Fruit fly (Drosophila melanogaster) whole organism, embryonic: ENCODE data around the gene LPCAT.
A peak's percentile ranks its signal among the peaks of the same experiment; 100 is the strongest.

Experiments used
- Atf6 ChIP-seq: fragments of 200-800 bp; sonication (Bioruptor generic); IDR thresholded peaks from 2 replicates; pipeline ENCODE4 v1.3.6; 2022; ENCODE audit warnings: missing biosample characterization, missing genetic modification characterization
- Bgb ChIP-seq: fragments of 200-800 bp; sonication (Bioruptor generic); IDR thresholded peaks from 2 replicates; pipeline ENCODE4 v1.3.6; 2022; ENCODE audit warnings: missing biosample characterization, missing genetic modification characterization; ENCODE audit not compliant: partially characterized antibody
- CG10321 ChIP-seq: fragments of 200-800 bp; sonication (Bioruptor generic); IDR thresholded peaks from 2 replicates; pipeline ENCODE4 v1.3.6; 2022; ENCODE audit warnings: missing biosample characterization, missing genetic modification characterization
- CG13296 ChIP-seq: fragments of 200-800 bp; sonication (Bioruptor generic); optimal IDR thresholded peaks from 3 replicates; lab custom pipeline; 2018; ENCODE audit warnings: missing biosample characterization, mild to moderate bottlenecking, missing genetic modification characterization
- CG14014 ChIP-seq: fragments of 200-800 bp; sonication (Bioruptor generic); IDR thresholded peaks from 2 replicates; pipeline ENCODE4 v1.3.6; 2022; ENCODE audit warnings: missing biosample characterization, missing genetic modification characterization
- CG15696 ChIP-seq: fragments of 200-800 bp; sonication (Bioruptor generic); optimal IDR thresholded peaks from 2 replicates; lab custom pipeline; 2019; ENCODE audit warnings: missing biosample characterization, mild to moderate bottlenecking, missing genetic modification characterization, moderate library complexity
- CG16779 ChIP-seq: fragments of 200-800 bp; sonication (Bioruptor generic); IDR thresholded peaks from 2 replicates; pipeline ENCODE4 v1.3.6; 2022; ENCODE audit warnings: missing biosample characterization, missing genetic modification characterization
- CG16813 ChIP-seq: fragments of 200-800 bp; sonication (Bioruptor generic); IDR thresholded peaks from 3 replicates; pipeline ENCODE4 v1.3.6; 2022; ENCODE audit warnings: missing biosample characterization, missing genetic modification characterization; ENCODE audit not compliant: partially characterized antibody
- CG17568 ChIP-seq: fragments of 200-800 bp; sonication (Bioruptor generic); optimal IDR thresholded peaks from 2 replicates; lab custom pipeline; 2018; ENCODE audit warnings: missing biosample characterization, mild to moderate bottlenecking, missing genetic modification characterization, moderate library complexity
- CG17802 ChIP-seq: fragments of 200-800 bp; sonication (Bioruptor generic); optimal IDR thresholded peaks from 2 replicates; lab custom pipeline; 2018; ENCODE audit warnings: missing biosample characterization, mild to moderate bottlenecking, missing genetic modification characterization, moderate library complexity
- CG17829 ChIP-seq: fragments of 200-800 bp; optimal IDR thresholded peaks from 2 replicates; lab custom pipeline; 2019; ENCODE audit warnings: missing biosample characterization, mild to moderate bottlenecking, missing genetic modification characterization, moderate library complexity
- CG2120 ChIP-seq: fragments of 200-800 bp; sonication (Bioruptor generic); optimal IDR thresholded peaks from 3 replicates; lab custom pipeline; 2016; ENCODE audit warnings: missing biosample characterization, missing genetic modification characterization
- CG2129 ChIP-seq: fragments of 200-800 bp; sonication (Bioruptor generic); IDR thresholded peaks from 2 replicates; pipeline ENCODE4 v1.3.6; 2022; ENCODE audit warnings: missing biosample characterization, missing genetic modification characterization; ENCODE audit not compliant: partially characterized antibody
- CG30020 ChIP-seq: fragments of 200-800 bp; optimal IDR thresholded peaks from 2 replicates; lab custom pipeline; 2019; ENCODE audit warnings: missing biosample characterization, mild to moderate bottlenecking, missing genetic modification characterization, moderate library complexity
- CG3163 ChIP-seq: fragments of 200-800 bp; sonication (Bioruptor generic); optimal IDR thresholded peaks from 3 replicates; lab custom pipeline; 2016; ENCODE audit warnings: missing biosample characterization, missing genetic modification characterization
- CG34224 ChIP-seq: fragments of 200-800 bp; sonication (Bioruptor generic); IDR thresholded peaks from 3 replicates; pipeline ENCODE4 v1.3.6; 2022; ENCODE audit warnings: missing biosample characterization, missing genetic modification characterization; ENCODE audit not compliant: partially characterized antibody
- CG4404 ChIP-seq: fragments of 200-800 bp; sonication (Bioruptor generic); IDR thresholded peaks from 2 replicates; pipeline ENCODE4 v1.3.6; 2022; ENCODE audit warnings: missing biosample characterization, missing genetic modification characterization
- CG5180 ChIP-seq: fragments of 200-800 bp; sonication (Bioruptor generic); optimal IDR thresholded peaks from 3 replicates; lab custom pipeline; 2017; ENCODE audit warnings: missing biosample characterization, missing genetic modification characterization, mild to moderate bottlenecking, moderate library complexity, missing genetic modification reagents
- CG6175 ChIP-seq: fragments of 200-800 bp; sonication (Bioruptor generic); IDR thresholded peaks from 3 replicates; pipeline ENCODE4 v1.3.6; 2022; ENCODE audit warnings: missing biosample characterization, missing genetic modification characterization
- CG7745 ChIP-seq: fragments of 200-800 bp; sonication (Bioruptor generic); optimal IDR thresholded peaks from 2 replicates; lab custom pipeline; 2018; ENCODE audit warnings: missing biosample characterization, mild to moderate bottlenecking, missing genetic modification characterization, moderate library complexity
- CG8924 ChIP-seq: fragments of 200-800 bp; optimal IDR thresholded peaks from 3 replicates; lab custom pipeline; 2019; ENCODE audit warnings: missing biosample characterization, mild to moderate bottlenecking, missing genetic modification characterization, moderate library complexity
- CG8944 ChIP-seq: fragments of 200-800 bp; sonication (Bioruptor generic); optimal IDR thresholded peaks from 3 replicates; lab custom pipeline; 2016; ENCODE audit warnings: missing biosample characterization, missing genetic modification characterization
- CG9437 ChIP-seq: fragments of 200-800 bp; sonication (Bioruptor generic); optimal IDR thresholded peaks from 2 replicates; lab custom pipeline; 2018; ENCODE audit warnings: missing biosample characterization, mild to moderate bottlenecking, missing genetic modification characterization
- Dfd ChIP-seq, 2 experiments: fragments of >200 bp; optimal IDR thresholded peaks; 2 replicates each; lab custom pipeline; 2017; ENCODE audit warnings: missing biosample characterization in 2 of 2, missing genetic modification characterization in 2 of 2
- Kr ChIP-seq: fragments of 200-800 bp; sonication (Bioruptor generic); optimal IDR thresholded peaks from 2 replicates; lab custom pipeline; 2017; ENCODE audit warnings: missing biosample characterization, mild to moderate bottlenecking, missing genetic modification characterization
- Lpt ChIP-seq: fragments of >200 bp; optimal IDR thresholded peaks from 2 replicates; lab custom pipeline; 2018; ENCODE audit warnings: missing biosample characterization, missing genetic modification characterization
- MESR4 ChIP-seq: fragments of 200-800 bp; sonication (Bioruptor generic); optimal IDR thresholded peaks from 2 replicates; lab custom pipeline; 2018; ENCODE audit warnings: missing biosample characterization, mild to moderate bottlenecking, missing genetic modification characterization, moderate library complexity
- Mad ChIP-seq: fragments of 200-800 bp; sonication (Bioruptor generic); optimal IDR thresholded peaks from 2 replicates; lab custom pipeline; 2016; ENCODE audit warnings: missing biosample characterization, missing genetic modification characterization
- Mes4 ChIP-seq: fragments of 200-800 bp; sonication (Bioruptor generic); optimal IDR thresholded peaks from 2 replicates; lab custom pipeline; 2016; ENCODE audit warnings: missing biosample characterization, missing genetic modification characterization
- Optix ChIP-seq: fragments of 200-800 bp; sonication (Bioruptor generic); IDR thresholded peaks from 3 replicates; pipeline ENCODE4 v1.3.6; 2022; ENCODE audit warnings: missing biosample characterization, missing genetic modification characterization
- PHDP ChIP-seq: fragments of 200-800 bp; sonication (Bioruptor generic); optimal IDR thresholded peaks from 3 replicates; lab custom pipeline; 2018; ENCODE audit warnings: missing biosample characterization, mild to moderate bottlenecking, missing genetic modification characterization, moderate library complexity
- Poxn ChIP-seq: fragments of 200-800 bp; sonication (Bioruptor generic); IDR thresholded peaks from 2 replicates; pipeline ENCODE4 v1.3.6; 2022; ENCODE audit warnings: missing biosample characterization, missing genetic modification characterization
- Stat92E ChIP-seq, 3 experiments: fragments of >200 bp in 2 of 3; fragments of 200-800 bp in 1 of 3; sonication (Bioruptor generic) in 1 of 3; optimal IDR thresholded peaks; 2 replicates each; lab custom pipeline; 2017 to 2019; ENCODE audit warnings: missing biosample characterization in 3 of 3, missing genetic modification characterization in 3 of 3, mild to moderate bottlenecking in 1 of 3, moderate library complexity in 1 of 3
- chinmo ChIP-seq: fragments of 200-800 bp; sonication (Bioruptor generic); IDR thresholded peaks from 4 replicates; pipeline ENCODE4 v1.3.6; 2022; ENCODE audit warnings: missing biosample characterization, missing genetic modification characterization; ENCODE audit not compliant: partially characterized antibody
- croc ChIP-seq: fragments of 200-800 bp; sonication (Bioruptor generic); conservative IDR thresholded peaks from 3 replicates; pipeline ENCODE4 v1.3.6; 2022; ENCODE audit warnings: missing biosample characterization, missing genetic modification characterization
- dimm ChIP-seq: fragments of 200-800 bp; sonication (Bioruptor generic); IDR thresholded peaks from 2 replicates; pipeline ENCODE4 v1.3.6; 2022; ENCODE audit warnings: missing biosample characterization, missing genetic modification characterization
- dysf ChIP-seq: fragments of 200-800 bp; sonication (Bioruptor generic); IDR thresholded peaks from 3 replicates; pipeline ENCODE4 v1.3.6; 2022; ENCODE audit warnings: missing biosample characterization, missing genetic modification characterization
- fd3F ChIP-seq: fragments of 200-800 bp; sonication (Bioruptor generic); optimal IDR thresholded peaks from 2 replicates; lab custom pipeline; 2018; ENCODE audit warnings: missing biosample characterization, mild to moderate bottlenecking, missing genetic modification characterization, moderate library complexity
- gfzf ChIP-seq: fragments of 200-800 bp; sonication (Bioruptor generic); optimal IDR thresholded peaks from 2 replicates; lab custom pipeline; 2016; ENCODE audit warnings: missing biosample characterization, mild to moderate bottlenecking, missing genetic modification characterization, moderate library complexity
- gsb-n ChIP-seq: fragments of 200-800 bp; sonication (Bioruptor generic); optimal IDR thresholded peaks from 3 replicates; lab custom pipeline; 2018; ENCODE audit warnings: missing biosample characterization, mild to moderate bottlenecking, missing genetic modification characterization
- hbn ChIP-seq: fragments of 200-800 bp; sonication (Bioruptor generic); IDR thresholded peaks from 2 replicates; pipeline ENCODE4 v1.3.6; 2022; ENCODE audit warnings: missing biosample characterization, missing genetic modification characterization; ENCODE audit not compliant: partially characterized antibody
- nmo ChIP-seq: fragments of 200-800 bp; sonication (Bioruptor generic); optimal IDR thresholded peaks from 2 replicates; lab custom pipeline; 2018; ENCODE audit warnings: missing biosample characterization, mild to moderate bottlenecking, missing genetic modification characterization, moderate library complexity
- pan ChIP-seq, 4 experiments: fragments of >200 bp in 3 of 4; fragments of 200-800 bp in 1 of 4; sonication (Bioruptor generic) in 1 of 4; optimal IDR thresholded peaks in 3 of 4; IDR thresholded peaks in 1 of 4; 2 replicates each; pipeline versions ENCODE4 v1.3.6 to Lab custom; 2017 to 2022; ENCODE audit warnings: missing biosample characterization in 2 of 4, missing genetic modification characterization in 2 of 4, mixed read lengths in 1 of 4
- pb ChIP-seq: fragments of 200-800 bp; sonication (Bioruptor generic); optimal IDR thresholded peaks from 3 replicates; lab custom pipeline; 2016; ENCODE audit warnings: missing biosample characterization, missing genetic modification characterization
- scrt ChIP-seq: fragments of 200-800 bp; sonication (Bioruptor generic); optimal IDR thresholded peaks from 2 replicates; lab custom pipeline; 2018; ENCODE audit warnings: missing biosample characterization, mild to moderate bottlenecking, missing genetic modification characterization, moderate library complexity
- sima ChIP-seq: fragments of 200-800 bp; sonication (Bioruptor generic); optimal IDR thresholded peaks from 2 replicates; lab custom pipeline; 2016; ENCODE audit warnings: missing biosample characterization, missing genetic modification characterization
- ssp ChIP-seq: fragments of 200-800 bp; sonication (Bioruptor generic); IDR thresholded peaks from 2 replicates; pipeline ENCODE4 v1.3.6; 2022; ENCODE audit warnings: missing biosample characterization, missing genetic modification characterization
- tio ChIP-seq: fragments of 200-800 bp; sonication (Bioruptor generic); optimal IDR thresholded peaks from 2 replicates; lab custom pipeline; 2017; ENCODE audit warnings: missing biosample characterization, missing genetic modification characterization, inconsistent platforms
- zf30C ChIP-seq: fragments of 200-800 bp; sonication (Bioruptor generic); optimal IDR thresholded peaks from 3 replicates; lab custom pipeline; 2018; ENCODE audit warnings: missing biosample characterization, mild to moderate bottlenecking, missing genetic modification characterization

The LPCAT gene

dm6 chrX:9554346-9554808 lies 25.4 kb downstream of the LPCAT start, which contains the start of gene RpS28b (continued):
- TF ChIP-seq CG8944 (GFP tag; lab: Kevin White, UChicago) (peak; percentile 77), dysf (GFP tag; lab: Robert Waterston, UW) (peak; percentile 88), CG5180 (peak; percentile 82), Atf6 (GFP tag; lab: Robert Waterston, UW) (peak; percentile 80), pb (GFP tag; lab: Kevin White, UChicago) (peak; percentile 92), PHDP (tag; lab: Kevin White, UChicago) (peak; percentile 79), Mes4 (GFP tag; lab: Kevin White, UChicago) (peak; percentile 95), CG17568 (no peak), gsb-n (tag; lab: Kevin White, UChicago) (peak; percentile 62), sima (GFP tag; lab: Kevin White, UChicago) (peak; percentile 70), Bgb (GFP tag; lab: Robert Waterston, UW) (peak; percentile 85), Poxn (GFP tag; lab: Robert Waterston, UW) (peak; percentile 33; the same call in 1 of the 2 replicates), Dfd (GFP tag; optimal IDR thresholded peaks at IDR 0.05; lab: Kevin White, UChicago) (no peak), CG30020 (peak; percentile 26), CG13296 (peak; percentile 90), CG4404 (GFP tag; lab: Robert Waterston, UW) (peak; percentile 71), gfzf (GFP tag; lab: Kevin White, UChicago) (no peak), CG15696 (peak; percentile 10), CG2120 (GFP tag; lab: Kevin White, UChicago) (peak; percentile 62), CG16779 (GFP tag; lab: Robert Waterston, UW) (peak; percentile 88), CG16813 (peak; percentile 83), CG17829 (tag; lab: Kevin White, UChicago) (peak; percentile 60), CG17802 (tag; lab: Kevin White, UChicago) (peak; percentile 83), nmo (GFP tag; lab: Kevin White, UChicago) (peak; percentile 64), dimm (GFP tag; lab: Robert Waterston, UW) (peak; percentile 83), Mad (GFP tag; lab: Kevin White, UChicago) (peak; percentile 92), zf30C (GFP tag; lab: Kevin White, UChicago) (peak; percentile 61), pan (optimal IDR thresholded peaks at IDR 0.05; lab: Kevin White, UChicago) (no peak), pan (GFP tag; optimal IDR thresholded peaks at IDR 0.05 in 1 of 2, IDR thresholded peaks at IDR 0.05 in 1 of 2) (peak in 1 of 2 experiments; percentile 88), Stat92E (GFP tag; optimal IDR thresholded peaks at IDR 0.05; lab: Kevin White, UChicago) (no peak), ssp (peak; percentile 78), Lpt (GFP tag; lab: Kevin White, UChicago) (no peak), fd3F (GFP tag; lab: Kevin White, UChicago) (peak; percentile 77), hbn (GFP tag; lab: Robert Waterston, UW) (peak; percentile 53; the same call in 1 of the 2 replicates), CG3163 (GFP tag; lab: Kevin White, UChicago) (peak; percentile 79), Optix (GFP tag; lab: Robert Waterston, UW) (peak; percentile 88), CG9437 (peak; percentile 69), Kr (GFP tag; lab: Kevin White, UChicago) (peak; percentile 72), CG6175 (GFP tag; lab: Robert Waterston, UW) (peak; percentile 94), CG14014 (GFP tag; lab: Robert Waterston, UW) (peak; percentile 85), CG7745 (no peak), CG2129 (GFP tag; lab: Robert Waterston, UW) (peak; percentile 39; the same call in 1 of the 2 replicates), CG8924 (tag; lab: Kevin White, UChicago) (peak; percentile 50), tio (GFP tag; lab: Kevin White, UChicago) (peak; percentile 73), croc (GFP tag; lab: Robert Waterston, UW) (peak; percentile 76), CG34224 (GFP tag; lab: Robert Waterston, UW) (peak; percentile 57), chinmo (GFP tag; lab: Robert Waterston, UW) (no peak), CG10321 (peak; percentile 73), scrt (peak; percentile 86), MESR4 (peak; percentile 98)
